Fruit fly (Drosophila melanogaster): Measurements from ENCODE around the gene CHKov2.

CHKov2 gene

DNA sequence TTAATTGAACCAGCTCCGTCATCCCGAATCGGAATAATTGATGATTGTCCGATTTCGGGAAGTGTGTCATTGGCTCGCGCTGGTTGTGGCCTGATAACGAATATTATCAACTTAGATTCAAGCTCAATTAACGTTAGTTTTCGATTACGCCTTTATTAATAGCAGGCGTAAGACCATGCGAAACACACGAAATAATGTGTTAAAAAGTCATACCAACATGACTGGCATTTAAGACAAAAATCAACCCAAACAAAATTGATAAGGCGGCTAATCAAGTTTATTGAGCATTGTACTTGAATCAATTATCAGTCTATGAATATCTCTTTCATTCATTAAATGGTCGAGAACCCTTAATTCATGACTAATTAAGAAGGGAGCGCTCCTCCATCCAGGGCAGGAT, 21.8 kb downstream of the CHKov2 start:
- TF ChIP-seq acj6 (GFP tag; optimal IDR thresholded peaks at IDR 0.05) (no peak), Smox (GFP tag; optimal IDR thresholded peaks at IDR 0.05) (no peak), vri (GFP tag; optimal IDR thresholded peaks at IDR 0.05) (peak; percentile 9)

DNA sequence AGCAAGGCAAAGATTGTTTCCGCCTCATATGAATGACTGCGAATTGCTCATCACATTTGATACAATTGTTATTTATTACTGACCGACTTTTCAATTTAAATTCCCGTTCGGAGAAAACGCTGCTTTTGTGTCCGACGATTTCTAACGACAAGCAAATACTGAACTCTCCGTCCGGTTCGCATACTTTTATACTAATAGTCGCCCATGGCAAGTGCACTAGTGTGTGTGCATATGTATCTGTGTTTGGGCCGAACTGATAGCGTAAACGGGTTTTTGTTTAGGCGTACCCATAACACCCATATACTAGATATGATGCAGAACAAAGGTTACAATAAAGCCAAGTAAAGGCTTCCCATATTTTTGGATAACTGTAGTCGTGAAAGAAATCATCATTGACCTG, 22.8 kb downstream of the CHKov2 start, which contains the start of gene CG10550:
CG10550 (minus strand) TSS at position 164 of the 400 bp plus-strand sequence.
- TF ChIP-seq pdm3 (GFP tag; optimal IDR thresholded peaks at IDR 0.05) (no peak), CG34406 (GFP tag; optimal IDR thresholded peaks at IDR 0.05) (no peak), Hr39 (GFP tag; optimal IDR thresholded peaks at IDR 0.05) (no peak), lz (GFP tag; optimal IDR thresholded peaks at IDR 0.05) (no peak), CG3919 (GFP tag; optimal IDR thresholded peaks at IDR 0.05) (no peak), dsx (GFP tag; optimal IDR thresholded peaks at IDR 0.05; ENCODE audit: poor library complexity, severe bottlenecking) (no peak), topi (GFP tag; optimal IDR thresholded peaks at IDR 0.05) (no peak), Ets96B (tag; optimal IDR thresholded peaks at IDR 0.05) (no peak), CG4318 (GFP tag; optimal IDR thresholded peaks at IDR 0.05) (no peak)

DNA sequence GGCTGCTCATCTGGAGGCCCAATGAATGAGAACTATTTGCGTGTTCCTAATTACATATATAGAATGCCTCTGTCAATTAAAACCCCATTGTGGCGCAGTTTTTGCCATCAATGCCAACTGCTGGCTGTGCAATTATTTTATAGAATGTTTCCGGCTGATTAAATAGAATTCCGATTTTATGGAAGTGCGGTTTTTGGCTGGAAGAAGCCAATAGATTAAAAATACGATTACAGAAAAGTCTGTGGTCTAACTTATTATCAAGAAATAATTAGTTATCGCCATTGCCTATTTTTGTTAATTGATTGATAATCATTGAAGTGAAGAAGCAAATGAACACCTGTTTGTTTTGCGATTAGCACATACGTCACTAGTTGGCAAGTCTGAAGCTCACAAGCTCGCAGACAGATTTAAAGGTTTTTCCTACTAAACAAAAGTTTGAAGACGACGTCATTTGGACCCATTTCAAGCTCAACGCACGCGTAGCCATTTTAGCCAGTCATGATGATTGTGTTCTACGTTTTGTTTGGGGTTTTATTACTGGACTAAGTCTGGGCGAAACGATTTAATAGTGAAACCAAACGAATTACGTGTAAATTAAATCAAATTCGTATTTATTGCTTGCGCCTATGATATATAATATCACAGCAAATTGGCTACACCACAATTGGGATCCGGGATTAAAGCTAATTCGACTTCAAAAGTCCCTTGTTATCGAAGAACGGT, 25.0 kb downstream of the CHKov2 start:
- TF ChIP-seq CG16779 (tag; optimal IDR thresholded peaks at IDR 0.05) (no peak), CG10631 (GFP tag; optimal IDR thresholded peaks at IDR 0.05) (no peak), esn (GFP tag; optimal IDR thresholded peaks at IDR 0.05) (no peak), vri (GFP tag; optimal IDR thresholded peaks at IDR 0.05) (peak; percentile 26), Ets21C (GFP tag; optimal IDR thresholded peaks at IDR 0.05) (no peak), net (GFP tag; optimal IDR thresholded peaks at IDR 0.05) (no peak), lz (GFP tag; optimal IDR thresholded peaks at IDR 0.05) (no peak), spab (GFP tag; optimal IDR thresholded peaks at IDR 0.05) (no peak), Eip93F (GFP tag; optimal IDR thresholded peaks at IDR 0.05) (no peak), fkh (GFP tag; optimal IDR thresholded peaks at IDR 0.05) (peak; percentile 56)

DNA sequence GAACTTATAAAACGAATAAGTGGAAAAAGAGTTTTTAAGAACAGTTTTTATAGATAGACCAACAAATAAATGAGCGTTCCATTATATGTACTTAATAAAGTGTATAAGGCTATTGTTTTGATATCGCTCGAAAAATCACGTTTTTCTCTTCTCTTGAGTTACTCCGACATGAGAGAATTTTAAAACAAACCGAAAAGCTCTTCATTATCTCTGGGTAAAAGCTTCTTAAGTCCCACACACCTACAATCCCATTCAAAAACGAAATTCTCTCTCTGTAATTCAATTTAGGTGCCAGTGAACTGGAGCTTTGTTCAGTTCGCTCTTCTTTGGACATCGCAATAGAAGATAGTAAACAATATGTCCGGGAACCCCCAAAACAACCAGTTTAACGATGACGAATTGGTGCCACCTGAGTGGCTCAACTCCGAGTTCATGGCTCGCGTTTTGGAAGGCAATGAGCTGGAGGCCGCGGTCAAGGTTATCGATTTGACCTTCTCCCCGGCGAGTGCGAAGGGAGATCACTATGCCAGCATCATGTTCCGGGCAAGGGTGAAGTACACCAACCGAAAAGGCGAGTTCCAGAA, 27.1 kb downstream of the CHKov2 start, which contains the start of gene CG31436:
CG31436 (plus strand) TSS at position 281 of the 584 bp plus-strand sequence.
- TF ChIP-seq Eip78C (GFP tag) (no peak), fd85E (GFP tag; optimal IDR thresholded peaks at IDR 0.05) (no peak), eg (GFP tag; IDR thresholded peaks at IDR 0.05) (no peak), pdm3 (GFP tag; optimal IDR thresholded peaks at IDR 0.05) (no peak), svp (GFP tag) (peak; percentile 97), Hr38 (GFP tag; optimal IDR thresholded peaks at IDR 0.05) (no peak), Hr4 (GFP tag; optimal IDR thresholded peaks at IDR 0.05) (no peak), Sox15 (GFP tag; optimal IDR thresholded peaks at IDR 0.05) (no peak), fkh (GFP tag; optimal IDR thresholded peaks at IDR 0.05) (peak; percentile 45), CG8119 (GFP tag; IDR thresholded peaks at IDR 0.05) (no peak), esn (GFP tag; optimal IDR thresholded peaks at IDR 0.05) (no peak), Met (GFP tag; optimal IDR thresholded peaks at IDR 0.05) (no peak), lz (GFP tag; optimal IDR thresholded peaks at IDR 0.05) (no peak)

DNA sequence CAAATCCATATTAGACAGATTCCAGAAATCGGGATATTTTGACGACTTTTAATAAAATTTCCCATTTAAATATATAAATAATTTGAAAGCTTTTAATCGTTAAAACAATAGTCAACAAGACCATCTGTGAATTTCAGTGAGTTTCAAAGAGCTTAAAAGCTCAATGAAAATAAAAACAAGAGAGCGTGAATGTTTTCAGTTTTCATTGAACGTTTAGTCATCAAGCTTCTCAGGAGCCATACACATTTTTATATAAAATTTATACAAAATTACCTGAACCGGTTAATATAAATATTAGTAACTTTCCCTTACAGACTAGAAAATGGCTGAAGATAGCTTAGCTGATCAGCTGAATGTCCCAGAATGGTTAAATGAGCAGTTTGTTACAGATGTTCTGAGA, 28.8 kb downstream of the CHKov2 start, which contains the start of gene CG31370:
CG31370 (plus strand) TSS at position 226 of the 400 bp plus-strand sequence.
- TF ChIP-seq cyc (GFP tag; optimal IDR thresholded peaks at IDR 0.05) (no peak), lz (GFP tag; optimal IDR thresholded peaks at IDR 0.05) (no peak), CG31627 (GFP tag; optimal IDR thresholded peaks at IDR 0.05) (no peak), Hr4 (GFP tag; optimal IDR thresholded peaks at IDR 0.05) (no peak), CG7368 (GFP tag; optimal IDR thresholded peaks at IDR 0.05) (no peak), CG3919 (GFP tag; optimal IDR thresholded peaks at IDR 0.05) (no peak), CG8319 (GFP tag; optimal IDR thresholded peaks at IDR 0.05) (no peak), fd59A (GFP tag; optimal IDR thresholded peaks at IDR 0.05) (no peak), CG10669 (GFP tag; optimal IDR thresholded peaks at IDR 0.05) (no peak), fkh (GFP tag; optimal IDR thresholded peaks at IDR 0.05) (no peak), CG6163 (GFP tag; IDR thresholded peaks at IDR 0.05) (no peak), CG32006 (GFP tag; optimal IDR thresholded peaks at IDR 0.05) (no peak), ss (GFP tag; optimal IDR thresholded peaks at IDR 0.05) (no peak), Met (GFP tag; optimal IDR thresholded peaks at IDR 0.05) (no peak), dsx (GFP tag; optimal IDR thresholded peaks at IDR 0.05; ENCODE audit: poor library complexity, severe bottlenecking) (no peak), Smox (GFP tag; optimal IDR thresholded peaks at IDR 0.05) (no peak)

Measured in whole organism, prepupa.